Worm (Caenorhabditis elegans) whole organism, L4 larva: ENCODE results near the gene C29F9.6.
A peak's percentile ranks its signal among the peaks of the same experiment; 100 is the strongest.

ENCODE experiments used
- D1046.2 ChIP-seq: fragments of 200-800 bp; sonication (Bioruptor generic); IDR thresholded peaks from 2 replicates; pipeline ENCODE4 v1.3.6; 2022; ENCODE audit warnings: missing genetic modification characterization, missing compliant biosample characterization
- F10B5.3 ChIP-seq: sonication (generic microtip); optimal IDR thresholded peaks from 2 replicates; lab custom pipeline; 2016; ENCODE audit warnings: mild to moderate bottlenecking, missing genetic modification characterization, missing compliant biosample characterization
- F49E8.2 ChIP-seq: sonication (generic microtip); optimal IDR thresholded peaks from 2 replicates; lab custom pipeline; 2016; ENCODE audit warnings: missing compliant biosample characterization, mild to moderate bottlenecking, missing genetic modification characterization, borderline replicate concordance
- T20F7.1 ChIP-seq: fragments of 200-800 bp; sonication (Bioruptor generic); optimal IDR thresholded peaks from 2 replicates; lab custom pipeline; 2018; ENCODE audit warnings: mild to moderate bottlenecking, missing genetic modification characterization, missing compliant biosample characterization
- ZK546.5 ChIP-seq, 2 experiments: sonication (generic microtip); optimal IDR thresholded peaks; 2 replicates each; lab custom pipeline; 2017; ENCODE audit warnings: missing biosample characterization in 2 of 2, missing genetic modification characterization in 2 of 2
- aha-1 ChIP-seq: fragments of 150-350 bp; peaks from one replicate; lab custom pipeline; 2014; ENCODE audit warnings: missing biosample characterization, missing genetic modification characterization
- ama-1 ChIP-seq: fragments of 150-350 bp; optimal IDR thresholded peaks from 2 replicates; lab custom pipeline; 2014; ENCODE audit warnings: inconsistent platforms, mixed read lengths
- ceh-20 ChIP-seq: fragments of 200-800 bp; sonication (Bioruptor generic); IDR thresholded peaks from 2 replicates; pipeline ENCODE4 v1.3.6; 2022; ENCODE audit warnings: missing genetic modification reagents, missing genetic modification characterization, missing compliant biosample characterization
- ceh-28 ChIP-seq: fragments of 150-350 bp; optimal IDR thresholded peaks from 2 replicates; lab custom pipeline; 2014; ENCODE audit warnings: missing biosample characterization, missing genetic modification reagents, missing genetic modification characterization
- ceh-44 ChIP-seq: fragments of 200-800 bp; sonication (Bioruptor generic); IDR thresholded peaks from 2 replicates; pipeline ENCODE4 v1.3.6; 2022; ENCODE audit warnings: missing genetic modification reagents, missing genetic modification characterization, missing compliant biosample characterization
- ceh-82 ChIP-seq: sonication (generic microtip); optimal IDR thresholded peaks from 2 replicates; lab custom pipeline; 2017; ENCODE audit warnings: missing biosample characterization, missing genetic modification characterization
- cey-2 ChIP-seq: sonication (generic microtip); optimal IDR thresholded peaks from 3 replicates; lab custom pipeline; 2017; ENCODE audit warnings: missing genetic modification characterization, mild to moderate bottlenecking, missing compliant biosample characterization, antibody characterized with exemption, borderline replicate concordance; ENCODE audit not compliant: insufficient read depth
- ctbp-1 ChIP-seq: fragments of 200-800 bp; sonication (Bioruptor generic); IDR thresholded peaks from 2 replicates; pipeline ENCODE4 v1.3.6; 2022; ENCODE audit warnings: missing genetic modification reagents, missing genetic modification characterization, missing compliant biosample characterization
- daf-19 ChIP-seq: fragments of 200-800 bp; sonication (Bioruptor generic); conservative IDR thresholded peaks from 2 replicates; pipeline ENCODE4 v1.3.6; 2022; ENCODE audit warnings: missing genetic modification characterization, missing compliant biosample characterization
- dmd-6 ChIP-seq: fragments of 200-800 bp; sonication (Bioruptor generic); IDR thresholded peaks from 2 replicates; pipeline ENCODE4 v1.3.6; 2022; ENCODE audit warnings: missing genetic modification reagents, missing genetic modification characterization, missing compliant biosample characterization
- dmd-9 ChIP-seq: fragments of 200-800 bp; sonication (Bioruptor generic); IDR thresholded peaks from 2 replicates; pipeline ENCODE4 v1.3.6; 2022; ENCODE audit warnings: missing genetic modification reagents, missing genetic modification characterization, missing compliant biosample characterization
- duxl-1 ChIP-seq: sonication (generic microtip); optimal IDR thresholded peaks from 2 replicates; lab custom pipeline; 2016; ENCODE audit warnings: mild to moderate bottlenecking, missing genetic modification characterization, moderate library complexity, missing compliant biosample characterization; ENCODE audit not compliant: poor library complexity
- dve-1 ChIP-seq: sonication (generic microtip); optimal IDR thresholded peaks from 2 replicates; lab custom pipeline; 2017; ENCODE audit warnings: antibody characterized with exemption, mild to moderate bottlenecking, missing genetic modification characterization, missing compliant biosample characterization; ENCODE audit not compliant: insufficient read depth
- egl-43 ChIP-seq: fragments of 200-800 bp; sonication (Bioruptor generic); IDR thresholded peaks from 2 replicates; pipeline ENCODE4 v1.3.6; 2022; ENCODE audit warnings: missing genetic modification reagents, missing genetic modification characterization, missing compliant biosample characterization
- fos-1 ChIP-seq: fragments of 150-350 bp; optimal IDR thresholded peaks from 2 replicates; lab custom pipeline; 2014; ENCODE audit warnings: missing biosample characterization, missing genetic modification characterization
- gei-8 ChIP-seq: fragments of 200-800 bp; sonication (Bioruptor generic); optimal IDR thresholded peaks from 2 replicates; lab custom pipeline; 2018; ENCODE audit warnings: mild to moderate bottlenecking, missing genetic modification characterization, missing compliant biosample characterization
- hlh-11 ChIP-seq: fragments of 200-800 bp; sonication (Bioruptor generic); optimal IDR thresholded peaks from 2 replicates; lab custom pipeline; 2018; ENCODE audit warnings: mild to moderate bottlenecking, missing genetic modification characterization, missing compliant biosample characterization
- lin-1 ChIP-seq: fragments of 200-800 bp; sonication (Bioruptor generic); IDR thresholded peaks from 2 replicates; pipeline ENCODE4 v1.3.6; 2022; ENCODE audit warnings: missing genetic modification reagents, missing genetic modification characterization, missing compliant biosample characterization
- lin-15B ChIP-seq: fragments of 150-350 bp; sonication (generic microtip); optimal IDR thresholded peaks from 3 replicates; lab custom pipeline; 2014; ENCODE audit warnings: missing biosample characterization, missing genetic modification characterization
- lin-38 ChIP-seq: fragments of 200-800 bp; sonication (Bioruptor generic); IDR thresholded peaks from 2 replicates; pipeline ENCODE4 v1.3.6; 2022; ENCODE audit warnings: missing genetic modification reagents, missing genetic modification characterization, missing compliant biosample characterization
- lin-39 ChIP-seq: fragments of 150-350 bp; optimal IDR thresholded peaks from 2 replicates; lab custom pipeline; 2014; ENCODE audit warnings: missing biosample characterization, missing genetic modification reagents, missing genetic modification characterization
- lir-3 ChIP-seq: sonication (generic microtip); optimal IDR thresholded peaks from 2 replicates; lab custom pipeline; 2016; ENCODE audit warnings: mild to moderate bottlenecking, missing genetic modification characterization, missing compliant biosample characterization
- lsy-2 ChIP-seq, 2 experiments: fragments of 150-350 bp in 1 of 2; sonication (generic microtip) in 1 of 2; optimal IDR thresholded peaks; 2 replicates each; lab custom pipeline; 2014 to 2017; ENCODE audit warnings: missing biosample characterization in 2 of 2, missing genetic modification characterization in 2 of 2
- madf-5 ChIP-seq, 2 experiments: fragments of 200-800 bp; sonication (Bioruptor generic); IDR thresholded peaks; 2 replicates each; pipeline ENCODE4 v1.3.6; 2022; ENCODE audit warnings: missing compliant biosample characterization in 2 of 2, missing genetic modification characterization in 2 of 2
- madf-9 ChIP-seq: fragments of 200-800 bp; sonication (Bioruptor generic); conservative IDR thresholded peaks from 2 replicates; pipeline ENCODE4 v1.3.6; 2022; ENCODE audit warnings: missing genetic modification reagents, missing genetic modification characterization, missing compliant biosample characterization
- mdl-1 ChIP-seq, 2 experiments: fragments of 150-350 bp in 1 of 2; sonication (generic microtip) in 1 of 2; optimal IDR thresholded peaks; 2 replicates each; lab custom pipeline; 2014 to 2017; ENCODE audit warnings: missing biosample characterization in 2 of 2, missing genetic modification characterization in 2 of 2
- mdt-29 ChIP-seq: fragments of 200-800 bp; sonication (Bioruptor generic); IDR thresholded peaks from 2 replicates; pipeline ENCODE4 v1.3.6; 2022; ENCODE audit warnings: missing genetic modification reagents, missing genetic modification characterization, missing compliant biosample characterization
- mep-1 ChIP-seq: fragments of 150-350 bp; sonication (generic microtip); optimal IDR thresholded peaks from 3 replicates; lab custom pipeline; 2014; ENCODE audit warnings: missing biosample characterization, missing genetic modification characterization
- mxl-2 ChIP-seq: fragments of 200-800 bp; sonication (Bioruptor generic); conservative IDR thresholded peaks from 2 replicates; pipeline ENCODE4 v1.3.6; 2022; ENCODE audit warnings: missing genetic modification reagents, missing genetic modification characterization, missing compliant biosample characterization
- mxl-3 ChIP-seq: fragments of 200-800 bp; sonication (Bioruptor generic); optimal IDR thresholded peaks from 2 replicates; lab custom pipeline; 2018; ENCODE audit warnings: mild to moderate bottlenecking, missing genetic modification characterization, missing compliant biosample characterization
- nhr-10 ChIP-seq: fragments of 150-350 bp; optimal IDR thresholded peaks from 2 replicates; lab custom pipeline; 2014; ENCODE audit warnings: missing biosample characterization, missing genetic modification characterization
- nhr-102 ChIP-seq: sonication (generic microtip); optimal IDR thresholded peaks from 2 replicates; lab custom pipeline; 2016; ENCODE audit warnings: mild to moderate bottlenecking, missing genetic modification characterization, moderate library complexity, missing compliant biosample characterization
- nhr-237 ChIP-seq: sonication (generic microtip); optimal IDR thresholded peaks from 2 replicates; lab custom pipeline; 2017; ENCODE audit warnings: missing biosample characterization, missing genetic modification characterization
- nhr-28 ChIP-seq: fragments of 150-350 bp; optimal IDR thresholded peaks from 2 replicates; lab custom pipeline; 2014; ENCODE audit warnings: missing biosample characterization, missing genetic modification characterization
- nhr-41 ChIP-seq: fragments of 200-800 bp; sonication (Bioruptor generic); IDR thresholded peaks from 2 replicates; pipeline ENCODE4 v1.3.6; 2022; ENCODE audit warnings: missing genetic modification reagents, missing genetic modification characterization, missing compliant biosample characterization
- nhr-48 ChIP-seq: sonication (generic microtip); optimal IDR thresholded peaks from 2 replicates; lab custom pipeline; 2016; ENCODE audit warnings: mild to moderate bottlenecking, missing genetic modification characterization, missing compliant biosample characterization
- nhr-77 ChIP-seq: fragments of 150-350 bp; optimal IDR thresholded peaks from 2 replicates; lab custom pipeline; 2014; ENCODE audit warnings: missing biosample characterization, missing genetic modification characterization
- pha-4 ChIP-seq, 2 experiments: fragments of 150-350 bp in 1 of 2; fragments of 200-800 bp in 1 of 2; sonication (Bioruptor generic) in 1 of 2; IDR thresholded peaks in 1 of 2; optimal IDR thresholded peaks in 1 of 2; 2 replicates each; pipeline versions ENCODE4 v1.3.6 to Lab custom; 2014 to 2022; ENCODE audit warnings: missing genetic modification characterization in 2 of 2, missing genetic modification reagents in 2 of 2, missing biosample characterization in 1 of 2, missing compliant biosample characterization in 1 of 2
- snpc-1.2 ChIP-seq: fragments of 200-800 bp; sonication (Bioruptor generic); IDR thresholded peaks from 2 replicates; pipeline ENCODE4 v1.3.6; 2022; ENCODE audit warnings: missing genetic modification reagents, missing genetic modification characterization, missing compliant biosample characterization
- snpc-4 ChIP-seq: fragments of 150-350 bp; optimal IDR thresholded peaks from 2 replicates; lab custom pipeline; 2014; ENCODE audit warnings: missing biosample characterization, missing genetic modification characterization
- spr-1 ChIP-seq: sonication (generic microtip); optimal IDR thresholded peaks from 2 replicates; lab custom pipeline; 2016; ENCODE audit warnings: mild to moderate bottlenecking, missing genetic modification characterization, missing compliant biosample characterization
- tag-97 ChIP-seq: fragments of 200-800 bp; sonication (Bioruptor generic); IDR thresholded peaks from 2 replicates; pipeline ENCODE4 v1.3.6; 2022; ENCODE audit warnings: missing genetic modification characterization, missing compliant biosample characterization
- tra-1 ChIP-seq: fragments of 200-800 bp; sonication (Bioruptor generic); IDR thresholded peaks from 2 replicates; pipeline ENCODE4 v1.3.6; 2022; ENCODE audit warnings: missing genetic modification reagents, missing genetic modification characterization, missing compliant biosample characterization
- zag-1 ChIP-seq: fragments of 150-350 bp; optimal IDR thresholded peaks from 2 replicates; lab custom pipeline; 2014; ENCODE audit warnings: missing biosample characterization, missing genetic modification characterization
- zip-11 ChIP-seq: fragments of 200-800 bp; sonication (Bioruptor generic); IDR thresholded peaks from 2 replicates; pipeline ENCODE4 v1.3.6; 2022; ENCODE audit warnings: missing genetic modification characterization, missing compliant biosample characterization
- zip-2 ChIP-seq: fragments of 150-350 bp; optimal IDR thresholded peaks from 2 replicates; lab custom pipeline; 2014; ENCODE audit warnings: missing biosample characterization, missing genetic modification characterization
- ztf-11 ChIP-seq: fragments of 150-350 bp; optimal IDR thresholded peaks from 2 replicates; lab custom pipeline; 2014; ENCODE audit warnings: missing biosample characterization, missing genetic modification characterization

The C29F9.6 gene

DNA sequence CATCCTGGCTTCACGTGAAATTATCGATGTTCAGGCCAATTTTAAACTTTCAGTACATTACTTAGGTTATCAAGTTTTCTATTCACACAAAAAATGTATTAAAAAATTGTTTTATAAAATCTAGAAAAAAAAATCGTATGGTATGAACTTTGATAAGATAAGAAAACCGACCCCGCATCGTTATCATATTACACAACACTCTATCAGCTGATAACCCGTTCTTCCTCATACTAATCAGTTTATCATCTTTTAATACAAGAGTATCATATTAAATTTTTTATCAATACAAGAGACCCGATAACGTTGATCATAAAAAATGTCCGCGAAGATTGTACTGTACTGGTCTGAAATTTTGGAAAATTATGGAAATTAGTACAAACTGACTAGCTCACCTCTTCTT lies 39.5 kb downstream of the C29F9.6 start (continued):
- TF ChIP-seq nhr-77 (tag; lab: Kevin White, UChicago): peak; percentile 94
- TF ChIP-seq snpc-1.2 (GFP tag; lab: Robert Waterston, UW): no peak
- TF ChIP-seq ceh-28 (tag; lab: Kevin White, UChicago): no peak
- TF ChIP-seq tra-1 (GFP tag; lab: Robert Waterston, UW): peak; percentile 91
- no peak for TF ChIP-seq F49E8.2 (tag; lab: Kevin White, UChicago)
- no peak for TF ChIP-seq D1046.2 (GFP tag; lab: Robert Waterston, UW)
- TF ChIP-seq daf-19 (GFP tag; lab: Robert Waterston, UW): no peak
- no peak for TF ChIP-seq zag-1 (tag; lab: Kevin White, UChicago)
- no peak for TF ChIP-seq snpc-4 (tag; lab: Kevin White, UChicago)
- peak; percentile 92 for TF ChIP-seq hlh-11 (tag; lab: Kevin White, UChicago)
- no peak for TF ChIP-seq lin-38 (GFP tag; lab: Robert Waterston, UW)
- peak; percentile 1 for TF ChIP-seq nhr-48
- TF ChIP-seq mxl-3: no peak
- TF ChIP-seq fos-1 (tag; lab: Kevin White, UChicago): no peak
- TF ChIP-seq ztf-11 (tag; lab: Kevin White, UChicago): no peak
- peak; percentile 99 for TF ChIP-seq nhr-28 (tag; lab: Kevin White, UChicago)
- TF ChIP-seq madf-9 (GFP tag; lab: Robert Waterston, UW): no peak
- TF ChIP-seq zip-11: no peak
- peak; percentile 100 for TF ChIP-seq nhr-41
- TF ChIP-seq madf-5 (GFP tag; IDR thresholded peaks at IDR 0.05; lab: Robert Waterston, UW): no peak
- TF ChIP-seq ZK546.5 (tag; optimal IDR thresholded peaks at IDR 0.05; lab: Kevin White, UChicago): no peak
- no peak for TF ChIP-seq lin-39 (tag; lab: Kevin White, UChicago)
- TF ChIP-seq mep-1 (tag; lab: Kevin White, UChicago): no peak
- TF ChIP-seq cey-2: peak; percentile 86
- TF ChIP-seq mdl-1 (tag; optimal IDR thresholded peaks at IDR 0.05; lab: Kevin White, UChicago): peak in 1 of 2 experiments; percentile 35
- peak; percentile 98 for TF ChIP-seq dmd-6 (GFP tag; lab: Robert Waterston, UW)
- TF ChIP-seq dmd-9 (GFP tag; lab: Robert Waterston, UW): no peak
- TF ChIP-seq ceh-44 (GFP tag; lab: Robert Waterston, UW): no peak
- no peak for TF ChIP-seq nhr-10
- TF ChIP-seq T20F7.1: no peak
- no peak for TF ChIP-seq spr-1 (tag; lab: Kevin White, UChicago)
- no peak for TF ChIP-seq pha-4 (GFP tag; IDR thresholded peaks at IDR 0.05; lab: Robert Waterston, UW)
- TF ChIP-seq pha-4 (tag; optimal IDR thresholded peaks at IDR 0.05; lab: Kevin White, UChicago): no peak
- no peak for TF ChIP-seq ctbp-1 (GFP tag; lab: Robert Waterston, UW)
- TF ChIP-seq mdt-29 (GFP tag; lab: Robert Waterston, UW): no peak
- no peak for TF ChIP-seq lin-15B (tag; lab: Kevin White, UChicago)
- peak; percentile 95 for TF ChIP-seq dve-1 (tag; lab: Kevin White, UChicago)
- TF ChIP-seq F10B5.3: no peak
- no peak for TF ChIP-seq mxl-2 (GFP tag; lab: Robert Waterston, UW)
- no peak for TF ChIP-seq duxl-1 (tag; lab: Kevin White, UChicago)
- no peak for TF ChIP-seq lir-3
- peak; percentile 13 for TF ChIP-seq zip-2
- TF ChIP-seq nhr-102: no peak
- TF ChIP-seq egl-43 (GFP tag; lab: Robert Waterston, UW): no peak
- peak; percentile 96 for TF ChIP-seq lin-1 (GFP tag; lab: Robert Waterston, UW)
- no peak for TF ChIP-seq nhr-237 (tag; lab: Kevin White, UChicago)
- TF ChIP-seq ama-1 (lab: Kevin White, UChicago): no peak
- no peak for TF ChIP-seq gei-8 (GFP tag; lab: Kevin White, UChicago)
- TF ChIP-seq ceh-20 (GFP tag; lab: Robert Waterston, UW): peak; percentile 64; the same call in 1 of the 2 replicates
- no peak for TF ChIP-seq tag-97 (GFP tag; lab: Robert Waterston, UW)
- no peak for TF ChIP-seq lsy-2 (tag; optimal IDR thresholded peaks at IDR 0.05; lab: Kevin White, UChicago)
- no peak for TF ChIP-seq aha-1 (tag; lab: Kevin White, UChicago)
- no peak for TF ChIP-seq ceh-82 (tag; lab: Kevin White, UChicago)
